Worm (Caenorhabditis elegans) whole organism, young adult: ENCODE data around the gene Y15E3A.4.

Source experiments
- B0336.3 ChIP-seq: fragments of 200-800 bp; sonication (Bioruptor generic); IDR thresholded peaks from 2 replicates; pipeline ENCODE4 v1.3.6; 2022; ENCODE audit warnings: missing genetic modification characterization, missing compliant biosample characterization
- F23B12.7 ChIP-seq: sonication (generic microtip); optimal IDR thresholded peaks from 2 replicates; lab custom pipeline; 2017; ENCODE audit warnings: missing genetic modification characterization, mild to moderate bottlenecking, missing compliant biosample characterization, antibody characterized with exemption, moderate library complexity; ENCODE audit not compliant: insufficient read depth
- F33H1.4 ChIP-seq: fragments of 200-800 bp; sonication (Bioruptor generic); IDR thresholded peaks from 2 replicates; pipeline ENCODE4 v1.3.6; 2022; ENCODE audit warnings: missing genetic modification reagents, missing genetic modification characterization, missing compliant biosample characterization
- F57A8.1 ChIP-seq: fragments of 200-800 bp; sonication (Bioruptor generic); optimal IDR thresholded peaks from 2 replicates; lab custom pipeline; 2018; ENCODE audit warnings: mild to moderate bottlenecking, missing genetic modification characterization, moderate library complexity, missing compliant biosample characterization
- K12H6.12 ChIP-seq: fragments of 200-800 bp; sonication (Bioruptor generic); optimal IDR thresholded peaks from 2 replicates; lab custom pipeline; 2018; ENCODE audit warnings: mild to moderate bottlenecking, missing genetic modification characterization, missing compliant biosample characterization
- athp-1 ChIP-seq: sonication (generic microtip); optimal IDR thresholded peaks from 2 replicates; lab custom pipeline; 2017; ENCODE audit warnings: mild to moderate bottlenecking, missing genetic modification characterization, missing compliant biosample characterization
- attf-5 ChIP-seq: fragments of 200-800 bp; sonication (Bioruptor generic); optimal IDR thresholded peaks from 2 replicates; lab custom pipeline; 2018; ENCODE audit warnings: mild to moderate bottlenecking, missing genetic modification characterization, missing compliant biosample characterization
- bed-2 ChIP-seq: fragments of 200-800 bp; sonication (Bioruptor generic); IDR thresholded peaks from 2 replicates; pipeline ENCODE4 v1.3.6; 2022; ENCODE audit warnings: missing genetic modification reagents, missing genetic modification characterization, missing compliant biosample characterization
- ccch-3 ChIP-seq: fragments of 200-800 bp; sonication (Bioruptor generic); optimal IDR thresholded peaks from 2 replicates; lab custom pipeline; 2018; ENCODE audit warnings: mild to moderate bottlenecking, missing genetic modification characterization, missing compliant biosample characterization
- cebp-1 ChIP-seq, 2 experiments: fragments of 200-800 bp in 1 of 2; sonication (Bioruptor generic) in 1 of 2; sonication (generic microtip) in 1 of 2; IDR thresholded peaks in 1 of 2; optimal IDR thresholded peaks in 1 of 2; 2 replicates each; pipeline versions ENCODE4 v1.3.6 to Lab custom; 2017 to 2022; ENCODE audit warnings: missing compliant biosample characterization in 2 of 2, missing genetic modification characterization in 2 of 2, mild to moderate bottlenecking in 1 of 2, missing genetic modification reagents in 1 of 2, moderate library complexity in 1 of 2
- ceh-27 ChIP-seq: fragments of 200-800 bp; sonication (Bioruptor generic); optimal IDR thresholded peaks from 2 replicates; lab custom pipeline; 2018; ENCODE audit warnings: mild to moderate bottlenecking, missing genetic modification characterization, moderate library complexity, missing compliant biosample characterization
- dox-1 ChIP-seq: fragments of 200-800 bp; sonication (Bioruptor generic); IDR thresholded peaks from 2 replicates; pipeline ENCODE4 v1.3.6; 2022; ENCODE audit warnings: missing genetic modification reagents, missing genetic modification characterization, missing compliant biosample characterization
- dpl-1 ChIP-seq: fragments of 150-350 bp; optimal IDR thresholded peaks from 2 replicates; lab custom pipeline; 2014; ENCODE audit warnings: missing biosample characterization, missing genetic modification reagents, missing genetic modification characterization
- gei-17 ChIP-seq: fragments of 200-800 bp; sonication (Bioruptor generic); optimal IDR thresholded peaks from 2 replicates; lab custom pipeline; 2018; ENCODE audit warnings: mild to moderate bottlenecking, missing genetic modification characterization, missing compliant biosample characterization
- him-1 ChIP-seq: sonication (generic microtip); optimal IDR thresholded peaks from 2 replicates; lab custom pipeline; 2016; ENCODE audit warnings: missing genotype, missing genetic modification reagents, missing genetic modification characterization, missing compliant biosample characterization
- hlh-12 ChIP-seq: sonication (generic microtip); optimal IDR thresholded peaks from 2 replicates; lab custom pipeline; 2016; ENCODE audit warnings: missing genetic modification characterization, missing compliant biosample characterization
- let-607 ChIP-seq, 2 experiments: fragments of 200-800 bp in 1 of 2; sonication (Bioruptor generic) in 1 of 2; sonication (generic microtip) in 1 of 2; optimal IDR thresholded peaks; 2 replicates each; lab custom pipeline; 2016 to 2018; ENCODE audit warnings: mild to moderate bottlenecking in 2 of 2, missing compliant biosample characterization in 2 of 2, missing genetic modification characterization in 2 of 2, moderate library complexity in 2 of 2, missing genotype in 1 of 2
- lin-35 ChIP-seq, 3 experiments: fragments of 150-350 bp in 2 of 3; sonication (generic microtip) in 1 of 3; optimal IDR thresholded peaks; 2 replicates each; lab custom pipeline; 2014 to 2018; ENCODE audit warnings: missing biosample characterization in 3 of 3, missing genetic modification characterization in 3 of 3, missing genetic modification reagents in 3 of 3
- lin-40 ChIP-seq: sonication (generic microtip); optimal IDR thresholded peaks from 2 replicates; lab custom pipeline; 2016; ENCODE audit warnings: missing genetic modification characterization, mild to moderate bottlenecking, missing compliant biosample characterization, missing genotype, missing genetic modification reagents
- madf-8 ChIP-seq: fragments of 200-800 bp; sonication (Bioruptor generic); conservative IDR thresholded peaks from 2 replicates; pipeline ENCODE4 v1.3.6; 2022; ENCODE audit warnings: missing genetic modification reagents, missing genetic modification characterization, missing compliant biosample characterization
- nhr-120 ChIP-seq: fragments of 200-800 bp; sonication (Bioruptor generic); IDR thresholded peaks from 2 replicates; pipeline ENCODE4 v1.3.6; 2022; ENCODE audit warnings: missing genetic modification characterization, missing compliant biosample characterization
- nhr-80 ChIP-seq: sonication (generic microtip); optimal IDR thresholded peaks from 2 replicates; lab custom pipeline; 2016; ENCODE audit warnings: missing genetic modification characterization, missing compliant biosample characterization
- nhr-90 ChIP-seq: sonication (generic microtip); optimal IDR thresholded peaks from 2 replicates; lab custom pipeline; 2016; ENCODE audit warnings: missing genotype, mild to moderate bottlenecking, missing genetic modification characterization, missing compliant biosample characterization
- rcor-1 ChIP-seq: fragments of 200-800 bp; sonication (Bioruptor generic); IDR thresholded peaks from 2 replicates; pipeline ENCODE4 v1.3.6; 2022; ENCODE audit warnings: missing genetic modification reagents, missing genetic modification characterization, missing compliant biosample characterization
- somi-1 ChIP-seq: fragments of 200-800 bp; sonication (Bioruptor generic); optimal IDR thresholded peaks from 2 replicates; lab custom pipeline; 2018; ENCODE audit warnings: mild to moderate bottlenecking, missing genetic modification characterization, missing compliant biosample characterization
- tbp1 ChIP-seq: fragments of 200-800 bp; sonication (Bioruptor generic); optimal IDR thresholded peaks from 2 replicates; lab custom pipeline; 2018; ENCODE audit warnings: mild to moderate bottlenecking, missing genetic modification characterization, missing compliant biosample characterization
- tbx-9 ChIP-seq: sonication (generic microtip); optimal IDR thresholded peaks from 2 replicates; lab custom pipeline; 2016; ENCODE audit warnings: borderline replicate concordance, missing genetic modification characterization, inconsistent platforms, missing compliant biosample characterization
- xnd-1 ChIP-seq: sonication (generic microtip); optimal IDR thresholded peaks from 2 replicates; lab custom pipeline; 2016; ENCODE audit warnings: missing genotype, missing genetic modification reagents, missing genetic modification characterization, missing compliant biosample characterization
- zfh-2 ChIP-seq: fragments of 200-800 bp; sonication (Bioruptor generic); conservative IDR thresholded peaks from 2 replicates; pipeline ENCODE4 v1.3.6; 2022; ENCODE audit warnings: missing genetic modification reagents, missing genetic modification characterization, missing compliant biosample characterization
- zim-3 ChIP-seq: sonication (generic microtip); optimal IDR thresholded peaks from 2 replicates; lab custom pipeline; 2017; ENCODE audit warnings: mild to moderate bottlenecking, missing genetic modification characterization, moderate library complexity, missing compliant biosample characterization
- ztf-18 ChIP-seq: sonication (generic microtip); optimal IDR thresholded peaks from 2 replicates; lab custom pipeline; 2016; ENCODE audit warnings: missing genotype, mild to moderate bottlenecking, missing genetic modification characterization, missing compliant biosample characterization
- ztf-22 ChIP-seq: fragments of 200-800 bp; sonication (Bioruptor generic); optimal IDR thresholded peaks from 2 replicates; lab custom pipeline; 2018; ENCODE audit warnings: mild to moderate bottlenecking, missing genetic modification characterization, moderate library complexity, missing compliant biosample characterization
- ztf-6 ChIP-seq: fragments of 200-800 bp; sonication (Bioruptor generic); IDR thresholded peaks from 2 replicates; pipeline ENCODE4 v1.3.6; 2022; ENCODE audit warnings: missing genetic modification reagents, missing genetic modification characterization, missing compliant biosample characterization

Y15E3A.4 gene

ce11 chrX:15365767-15366177 is 35.0 kb downstream of the Y15E3A.4 start, which contains the start of gene C33A11.2 (continued):
- TF ChIP-seq dox-1 (GFP tag; lab: Robert Waterston, UW) (0 out of 2 replicates have a peak, but pooled peaks have one; percentile 11), nhr-80 (tag; lab: Kevin White, UChicago) (peak; percentile 86), let-607 (tag; optimal IDR thresholded peaks at IDR 0.05; lab: Kevin White, UChicago) (no peak), F33H1.4 (GFP tag; lab: Robert Waterston, UW) (no peak), cebp-1 (GFP tag; IDR thresholded peaks at IDR 0.05; lab: Robert Waterston, UW) (0 out of 2 replicates have a peak, but pooled peaks have one; percentile 39), cebp-1 (tag; optimal IDR thresholded peaks at IDR 0.05; lab: Kevin White, UChicago) (peak; percentile 12), athp-1 (tag; lab: Kevin White, UChicago) (no peak), gei-17 (GFP tag; lab: Kevin White, UChicago) (no peak), tbp1 (GFP tag; lab: Kevin White, UChicago) (peak; percentile 9)

DNA sequence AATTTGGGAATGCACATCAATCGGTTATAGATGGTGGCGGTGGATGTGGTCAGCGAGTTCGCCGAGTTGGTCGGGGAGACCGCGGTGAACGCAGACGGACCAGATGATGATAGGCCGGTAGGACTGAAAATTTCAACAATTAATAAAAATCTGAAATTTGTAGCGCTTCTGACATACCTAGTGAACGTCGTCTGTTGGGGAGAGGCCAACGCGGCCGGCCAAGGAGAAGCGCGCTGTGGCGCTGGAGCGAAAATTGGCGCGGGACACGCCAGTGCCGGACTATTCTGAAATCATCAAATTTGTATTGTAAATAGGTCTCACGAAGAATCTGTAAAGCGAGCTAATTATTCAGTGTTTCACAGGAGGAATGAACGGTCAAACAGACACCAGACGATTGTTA is 42.0 kb downstream of the Y15E3A.4 start:
- peak; percentile 71 for TF ChIP-seq zfh-2
- no peak for TF ChIP-seq ztf-22 (GFP tag; lab: Kevin White, UChicago)
- TF ChIP-seq, all 124 proteins: peak for 1

- TF ChIP-seq hlh-12 (no peak), zfh-2 (peak; percentile 87), K12H6.12 (tag; lab: Kevin White, UChicago) (peak; percentile 43), ztf-6 (GFP tag; lab: Robert Waterston, UW) (no peak), ccch-3 (GFP tag; lab: Kevin White, UChicago) (no peak), athp-1 (tag; lab: Kevin White, UChicago) (no peak), attf-5 (GFP tag; lab: Kevin White, UChicago) (no peak), ceh-27 (GFP tag; lab: Kevin White, UChicago) (no peak), xnd-1 (tag; lab: Kevin White, UChicago) (no peak), F57A8.1 (no peak), lin-40 (peak; percentile 21), tbx-9 (tag; lab: Kevin White, UChicago) (no peak), him-1 (tag; lab: Kevin White, UChicago) (no peak), F23B12.7 (peak; percentile 11), nhr-120 (GFP tag; lab: Robert Waterston, UW) (no peak), nhr-90 (tag; lab: Kevin White, UChicago) (no peak), rcor-1 (GFP tag; lab: Robert Waterston, UW) (no peak), somi-1 (GFP tag; lab: Kevin White, UChicago) (peak; percentile 9), zim-3 (tag; lab: Kevin White, UChicago) (no peak), madf-8 (GFP tag; lab: Robert Waterston, UW) (no peak), bed-2 (GFP tag; lab: Robert Waterston, UW) (no peak), ztf-18 (tag; lab: Kevin White, UChicago) (no peak), lin-35 (GFP tag; optimal IDR thresholded peaks at IDR 0.05; lab: Kevin White, UChicago) (peak in 1 of 3 experiments; percentile 19), dpl-1 (GFP tag; lab: Kevin White, UChicago) (no peak), dox-1 (GFP tag; lab: Robert Waterston, UW) (0 out of 2 replicates have a peak, but pooled peaks have one; percentile 15), B0336.3 (GFP tag; lab: Robert Waterston, UW) (no peak), nhr-80 (tag; lab: Kevin White, UChicago) (peak; percentile 65), cebp-1 (GFP tag; IDR thresholded peaks at IDR 0.05; lab: Robert Waterston, UW) (no peak), cebp-1 (tag; optimal IDR thresholded peaks at IDR 0.05; lab: Kevin White, UChicago) (peak; percentile 26)
These were observed 42.8 kb downstream of the Y15E3A.4 start for ce11 chrX:15373415-15374048.
